Fruit fly (Drosophila melanogaster) whole organism, embryonic: ENCODE measurements around the gene CG31717.
A peak's percentile ranks its signal among the peaks of the same experiment; 100 is the strongest.

ENCODE experiments used
- BEAF-32 ChIP-seq: fragments of 200-800 bp; sonication (Bioruptor generic); optimal IDR thresholded peaks from 3 replicates; lab custom pipeline; 2017; ENCODE audit warnings: missing biosample characterization, missing genetic modification characterization, mild to moderate bottlenecking, moderate library complexity, missing genetic modification reagents
- CG1024 ChIP-seq: fragments of 200-800 bp; sonication (Bioruptor generic); IDR thresholded peaks from 2 replicates; pipeline ENCODE4 v1.3.6; 2022; ENCODE audit warnings: missing biosample characterization, missing genetic modification characterization
- CG11398 ChIP-seq: fragments of 200-800 bp; sonication (Bioruptor generic); optimal IDR thresholded peaks from 2 replicates; lab custom pipeline; 2016; ENCODE audit warnings: missing biosample characterization, missing genetic modification characterization
- CG11695 ChIP-seq: fragments of 200-800 bp; sonication (Bioruptor generic); IDR thresholded peaks from 3 replicates; pipeline ENCODE4 v1.3.6; 2022; ENCODE audit warnings: missing biosample characterization, missing genetic modification characterization
- CG1233 ChIP-seq: fragments of 200-800 bp; sonication (Bioruptor generic); optimal IDR thresholded peaks from 4 replicates; lab custom pipeline; 2018; ENCODE audit warnings: missing biosample characterization, mild to moderate bottlenecking, missing genetic modification characterization
- CG14710 ChIP-seq: fragments of 200-800 bp; sonication (Bioruptor generic); optimal IDR thresholded peaks from 3 replicates; lab custom pipeline; 2019; ENCODE audit warnings: missing biosample characterization, mild to moderate bottlenecking, missing genetic modification characterization, moderate library complexity
- CG15514 ChIP-seq: fragments of 200-800 bp; sonication (Bioruptor generic); optimal IDR thresholded peaks from 3 replicates; lab custom pipeline; 2017; ENCODE audit warnings: missing biosample characterization, missing genetic modification characterization, mild to moderate bottlenecking, moderate library complexity, missing genetic modification reagents
- CG16863 ChIP-seq: fragments of 200-800 bp; sonication (Bioruptor generic); optimal IDR thresholded peaks from 3 replicates; lab custom pipeline; 2016; ENCODE audit warnings: missing biosample characterization, missing genetic modification characterization
- CG17328 ChIP-seq: fragments of 200-800 bp; sonication (Bioruptor generic); IDR thresholded peaks from 2 replicates; pipeline ENCODE4 v1.3.6; 2022; ENCODE audit warnings: missing biosample characterization, missing genetic modification characterization
- CG17359 ChIP-seq: fragments of 200-800 bp; sonication (Bioruptor generic); optimal IDR thresholded peaks from 3 replicates; lab custom pipeline; 2018; ENCODE audit warnings: missing biosample characterization, mild to moderate bottlenecking, missing genetic modification characterization, moderate library complexity
- CG17361 ChIP-seq: fragments of 200-800 bp; sonication (Bioruptor generic); IDR thresholded peaks from 3 replicates; pipeline ENCODE4 v1.3.6; 2022; ENCODE audit warnings: missing biosample characterization, missing genetic modification characterization
- CG1792 ChIP-seq: fragments of 200-800 bp; sonication (Bioruptor generic); optimal IDR thresholded peaks from 2 replicates; lab custom pipeline; 2016; ENCODE audit warnings: missing biosample characterization, missing genetic modification characterization
- CG31441 ChIP-seq: fragments of 200-800 bp; sonication (Bioruptor generic); IDR thresholded peaks from 2 replicates; pipeline ENCODE4 v1.3.6; 2022; ENCODE audit warnings: missing biosample characterization, missing genetic modification characterization
- CG32767 ChIP-seq: fragments of 200-800 bp; sonication (Bioruptor generic); IDR thresholded peaks from 2 replicates; pipeline ENCODE4 v1.3.6; 2022; ENCODE audit warnings: missing biosample characterization, missing genetic modification characterization
- CG3407 ChIP-seq: fragments of 200-800 bp; sonication (Bioruptor generic); optimal IDR thresholded peaks from 2 replicates; lab custom pipeline; 2018; ENCODE audit warnings: missing biosample characterization, mild to moderate bottlenecking, missing genetic modification characterization
- CG34376 ChIP-seq: fragments of 200-800 bp; sonication (Bioruptor generic); optimal IDR thresholded peaks from 2 replicates; lab custom pipeline; 2018; ENCODE audit warnings: missing biosample characterization, mild to moderate bottlenecking, missing genetic modification characterization
- CG6765 ChIP-seq: fragments of 200-800 bp; sonication (Bioruptor generic); optimal IDR thresholded peaks from 3 replicates; lab custom pipeline; 2017; ENCODE audit warnings: missing biosample characterization, mild to moderate bottlenecking, missing genetic modification characterization
- CG6791 ChIP-seq: fragments of 200-800 bp; sonication (Bioruptor generic); IDR thresholded peaks from 3 replicates; pipeline ENCODE4 v1.3.6; 2022; ENCODE audit warnings: missing biosample characterization, missing genetic modification characterization; ENCODE audit not compliant: partially characterized antibody
- CG6813 ChIP-seq: fragments of 200-800 bp; sonication (Bioruptor generic); optimal IDR thresholded peaks from 2 replicates; lab custom pipeline; 2017; ENCODE audit warnings: missing biosample characterization, missing genetic modification characterization, mild to moderate bottlenecking, moderate library complexity, missing genetic modification reagents
- CG7556 ChIP-seq: fragments of 200-800 bp; sonication (Bioruptor generic); optimal IDR thresholded peaks from 2 replicates; lab custom pipeline; 2017; ENCODE audit warnings: missing biosample characterization, mild to moderate bottlenecking, missing genetic modification characterization
- CG8359 ChIP-seq: fragments of 200-800 bp; sonication (Bioruptor generic); optimal IDR thresholded peaks from 2 replicates; lab custom pipeline; 2017; ENCODE audit warnings: missing biosample characterization, mild to moderate bottlenecking, missing genetic modification characterization, borderline replicate concordance
- CG9817 ChIP-seq: fragments of 200-800 bp; sonication (Bioruptor generic); optimal IDR thresholded peaks from 2 replicates; lab custom pipeline; 2018; ENCODE audit warnings: missing biosample characterization, mild to moderate bottlenecking, missing genetic modification characterization, moderate library complexity
- Chrac-16 ChIP-seq: fragments of 200-800 bp; sonication (Bioruptor generic); optimal IDR thresholded peaks from 3 replicates; lab custom pipeline; 2016; ENCODE audit warnings: missing biosample characterization, missing genetic modification characterization
- D ChIP-seq, 2 experiments: fragments of 200-800 bp in 1 of 2; fragments of >200 bp in 1 of 2; sonication (Bioruptor generic) in 1 of 2; optimal IDR thresholded peaks; 2 replicates in 1 of 2; 3 replicates in 1 of 2; lab custom pipeline; 2017; ENCODE audit warnings: mild to moderate bottlenecking in 1 of 2, missing biosample characterization in 1 of 2, missing genetic modification characterization in 1 of 2, missing genetic modification reagents in 1 of 2
- Fer2 ChIP-seq: fragments of 200-800 bp; sonication (Bioruptor generic); optimal IDR thresholded peaks from 2 replicates; lab custom pipeline; 2018; ENCODE audit warnings: missing biosample characterization, mild to moderate bottlenecking, missing genetic modification characterization, moderate library complexity
- HHEX ChIP-seq: fragments of 200-800 bp; sonication (Bioruptor generic); optimal IDR thresholded peaks from 3 replicates; lab custom pipeline; 2017; ENCODE audit warnings: missing biosample characterization, mild to moderate bottlenecking, missing genetic modification characterization, missing genetic modification reagents
- HLH3B ChIP-seq: fragments of 200-800 bp; sonication (Bioruptor generic); IDR thresholded peaks from 2 replicates; pipeline ENCODE4 v1.3.6; 2022; ENCODE audit warnings: missing biosample characterization, missing genetic modification characterization
- Kr ChIP-seq: fragments of 200-800 bp; sonication (Bioruptor generic); optimal IDR thresholded peaks from 2 replicates; lab custom pipeline; 2017; ENCODE audit warnings: missing biosample characterization, mild to moderate bottlenecking, missing genetic modification characterization
- NK7.1 ChIP-seq: fragments of 200-800 bp; sonication (Bioruptor generic); optimal IDR thresholded peaks from 3 replicates; lab custom pipeline; 2016; ENCODE audit warnings: missing biosample characterization, missing genetic modification characterization
- NfI ChIP-seq: fragments of 200-800 bp; sonication (Bioruptor generic); optimal IDR thresholded peaks from 3 replicates; lab custom pipeline; 2018; ENCODE audit warnings: missing biosample characterization, mild to moderate bottlenecking, missing genetic modification characterization, moderate library complexity
- aop ChIP-seq: fragments of 200-800 bp; sonication (Bioruptor generic); IDR thresholded peaks from 2 replicates; pipeline ENCODE4 v1.3.6; 2022; ENCODE audit warnings: missing biosample characterization, missing genetic modification characterization
- bab2 ChIP-seq: fragments of 200-800 bp; sonication (Bioruptor generic); optimal IDR thresholded peaks from 2 replicates; lab custom pipeline; 2016; ENCODE audit warnings: missing biosample characterization, missing genetic modification characterization
- bbx ChIP-seq: fragments of 200-800 bp; sonication (Bioruptor generic); IDR thresholded peaks from 2 replicates; pipeline ENCODE4 v1.3.6; 2022; ENCODE audit warnings: missing biosample characterization, missing genetic modification characterization; ENCODE audit not compliant: partially characterized antibody
- chm ChIP-seq: fragments of 200-800 bp; sonication (Bioruptor generic); IDR thresholded peaks from 2 replicates; pipeline ENCODE4 v1.3.6; 2022; ENCODE audit warnings: missing biosample characterization, missing genetic modification characterization
- dati ChIP-seq: fragments of 200-800 bp; sonication (Bioruptor generic); IDR thresholded peaks from 2 replicates; pipeline ENCODE4 v1.3.6; 2022; ENCODE audit warnings: missing biosample characterization, missing genetic modification characterization
- fru ChIP-seq: fragments of >200 bp; optimal IDR thresholded peaks from 2 replicates; lab custom pipeline; 2017
- gem ChIP-seq: fragments of 200-800 bp; sonication (Bioruptor generic); optimal IDR thresholded peaks from 2 replicates; lab custom pipeline; 2019; ENCODE audit warnings: missing biosample characterization, mild to moderate bottlenecking, missing genetic modification characterization, moderate library complexity
- gsb ChIP-seq: fragments of 200-800 bp; sonication (Bioruptor generic); IDR thresholded peaks from 2 replicates; pipeline ENCODE4 v1.3.6; 2022; ENCODE audit warnings: missing biosample characterization, missing genetic modification characterization
- hth ChIP-seq: fragments of >200 bp; optimal IDR thresholded peaks from 2 replicates; lab custom pipeline; 2017; ENCODE audit warnings: inconsistent platforms
- ken ChIP-seq: fragments of 200-800 bp; sonication (Bioruptor generic); IDR thresholded peaks from 3 replicates; pipeline ENCODE4 v1.3.6; 2022; ENCODE audit warnings: missing biosample characterization, missing genetic modification characterization
- lab ChIP-seq: fragments of 200-800 bp; sonication (Bioruptor generic); optimal IDR thresholded peaks from 3 replicates; lab custom pipeline; 2017; ENCODE audit warnings: missing biosample characterization, missing genetic modification characterization, mild to moderate bottlenecking, moderate library complexity, missing genetic modification reagents
- lbe ChIP-seq: fragments of 200-800 bp; sonication (Bioruptor generic); optimal IDR thresholded peaks from 2 replicates; lab custom pipeline; 2016; ENCODE audit warnings: missing biosample characterization, mild to moderate bottlenecking, missing genetic modification characterization
- luna ChIP-seq: fragments of 200-800 bp; sonication (Bioruptor generic); optimal IDR thresholded peaks from 2 replicates; lab custom pipeline; 2016; ENCODE audit warnings: missing biosample characterization, missing genetic modification characterization
- nerfin-1 ChIP-seq: fragments of 200-800 bp; sonication (Bioruptor generic); optimal IDR thresholded peaks from 3 replicates; lab custom pipeline; 2019; ENCODE audit warnings: missing biosample characterization, mild to moderate bottlenecking, missing genetic modification characterization, moderate library complexity
- oc ChIP-seq: fragments of 200-800 bp; sonication (Bioruptor generic); optimal IDR thresholded peaks from 2 replicates; lab custom pipeline; 2018; ENCODE audit warnings: missing biosample characterization, mild to moderate bottlenecking, missing genetic modification characterization, moderate library complexity
- shn ChIP-seq: fragments of 200-800 bp; sonication (Bioruptor generic); optimal IDR thresholded peaks from 3 replicates; lab custom pipeline; 2016; ENCODE audit warnings: missing biosample characterization, missing genetic modification characterization
- sim ChIP-seq: fragments of 200-800 bp; sonication (Bioruptor generic); IDR thresholded peaks from 2 replicates; pipeline ENCODE4 v1.3.6; 2022; ENCODE audit warnings: missing biosample characterization, missing genetic modification characterization
- trem ChIP-seq: fragments of 200-800 bp; optimal IDR thresholded peaks from 3 replicates; lab custom pipeline; 2019; ENCODE audit warnings: missing biosample characterization, mild to moderate bottlenecking, missing genetic modification characterization, moderate library complexity
- vnd ChIP-seq: fragments of 200-800 bp; sonication (Bioruptor generic); IDR thresholded peaks from 3 replicates; pipeline ENCODE4 v1.3.6; 2022; ENCODE audit warnings: missing biosample characterization, missing genetic modification characterization; ENCODE audit not compliant: partially characterized antibody

CG31717 gene

DNA sequence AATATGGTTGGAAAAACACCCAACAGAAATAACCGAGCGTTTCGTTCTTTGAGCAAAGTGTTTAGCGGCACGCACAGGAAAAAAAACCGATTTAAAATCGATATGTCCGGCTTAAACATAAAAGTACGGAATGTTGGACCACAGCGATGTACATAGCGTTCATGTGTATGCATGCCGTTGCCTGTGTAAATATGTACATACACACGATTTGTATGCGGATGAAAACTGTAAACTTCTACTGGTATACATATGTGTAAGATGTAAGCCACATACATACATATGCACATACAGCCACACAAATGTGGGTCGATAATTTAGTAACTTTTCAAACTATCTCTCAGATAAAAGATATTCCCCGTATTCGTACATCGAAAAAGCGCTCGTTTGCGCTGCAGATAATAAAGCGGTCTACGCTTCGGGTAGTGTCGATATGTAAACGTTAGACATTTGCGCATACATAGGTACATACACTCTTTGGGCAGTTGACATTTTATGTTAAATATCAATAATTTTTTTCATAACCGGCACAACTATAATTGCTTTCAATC, 808 bp upstream of the CG31717 start (continued):
- TF ChIP-seq shn (GFP tag; lab: Kevin White, UChicago) (no peak), sim (GFP tag; lab: Robert Waterston, UW) (no peak), ken (GFP tag; lab: Robert Waterston, UW) (no peak), Fer2 (no peak), CG7556 (GFP tag; lab: Kevin White, UChicago) (no peak), trem (tag; lab: Kevin White, UChicago) (no peak), NfI (GFP tag; lab: Kevin White, UChicago) (no peak), CG6813 (GFP tag; lab: Kevin White, UChicago) (no peak), chm (peak; percentile 80), lbe (GFP tag; lab: Kevin White, UChicago) (no peak), CG14710 (tag; lab: Kevin White, UChicago) (peak; percentile 50), HHEX (GFP tag; lab: Kevin White, UChicago) (no peak), CG34376 (peak; percentile 80), CG15514 (GFP tag; lab: Kevin White, UChicago) (no peak), lab (GFP tag; lab: Kevin White, UChicago) (no peak), CG32767 (GFP tag; lab: Robert Waterston, UW) (peak; percentile 69; the same call in 1 of the 2 replicates), CG17359 (tag; lab: Kevin White, UChicago) (peak; percentile 34), gsb (GFP tag; lab: Robert Waterston, UW) (no peak), CG8359 (no peak), CG1024 (GFP tag; lab: Robert Waterston, UW) (peak; percentile 61; the same call in 1 of the 2 replicates), fru (lab: Kevin White, UChicago) (no peak), HLH3B (GFP tag; lab: Robert Waterston, UW) (peak; percentile 29; the same call in 1 of the 2 replicates), oc (tag; lab: Kevin White, UChicago) (no peak), CG16863 (GFP tag; lab: Kevin White, UChicago) (no peak), nerfin-1 (tag; lab: Kevin White, UChicago) (peak; percentile 91), hth (lab: Kevin White, UChicago) (no peak), bab2 (GFP tag; lab: Kevin White, UChicago) (peak; percentile 17), CG17361 (GFP tag; lab: Robert Waterston, UW) (no peak), gem (tag; lab: Kevin White, UChicago) (no peak), NK7.1 (GFP tag; lab: Kevin White, UChicago) (no peak), CG11398 (GFP tag; lab: Kevin White, UChicago) (no peak), Chrac-16 (GFP tag; lab: Kevin White, UChicago) (no peak), D (optimal IDR thresholded peaks at IDR 0.05; lab: Kevin White, UChicago) (no peak), D (GFP tag; optimal IDR thresholded peaks at IDR 0.05; lab: Kevin White, UChicago) (peak; percentile 57), luna (GFP tag; lab: Kevin White, UChicago) (no peak), CG17328 (no peak), CG3407 (no peak), Kr (GFP tag; lab: Kevin White, UChicago) (peak; percentile 49), CG6765 (GFP tag; lab: Kevin White, UChicago) (no peak), aop (GFP tag; lab: Robert Waterston, UW) (no peak), CG11695 (peak; percentile 55; the same call in 1 of the 3 replicates), CG31441 (GFP tag; lab: Robert Waterston, UW) (no peak), bbx (GFP tag; lab: Robert Waterston, UW) (no peak), dati (no peak), vnd (GFP tag; lab: Robert Waterston, UW) (no peak), CG6791 (GFP tag; lab: Robert Waterston, UW) (no peak), BEAF-32 (GFP tag; lab: Kevin White, UChicago) (no peak), CG1233 (GFP tag; lab: Kevin White, UChicago) (peak; percentile 78), CG9817 (tag; lab: Kevin White, UChicago) (no peak), CG1792 (GFP tag; lab: Kevin White, UChicago) (no peak)
